Worm (Caenorhabditis elegans): ENCODE results near the gene usp-14.

Gene usp-14

DNA sequence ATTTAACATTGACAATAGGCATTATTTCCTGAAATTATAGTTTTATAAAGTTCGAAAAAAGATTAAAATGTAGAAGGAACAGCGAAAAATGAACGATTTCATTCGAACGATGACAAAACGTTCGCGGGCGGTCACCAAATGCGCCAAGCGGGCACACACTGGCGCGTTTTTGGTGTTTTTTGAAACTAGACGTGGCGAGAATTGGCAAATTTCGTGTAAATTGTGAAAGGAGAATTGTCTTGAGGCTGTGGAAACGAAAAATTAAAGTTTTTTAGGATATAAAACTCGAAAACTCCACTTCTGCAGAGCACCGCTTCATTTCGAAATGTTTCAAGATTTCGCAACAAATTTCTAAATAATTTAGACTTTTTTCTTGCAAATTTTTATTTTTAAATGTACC is at the start of gene usp-14:
usp-14 (minus strand) TSS at position 28 of the 400 bp plus-strand sequence.
- TF ChIP-seq nfya-1 (tag; optimal IDR thresholded peaks at IDR 0.05) (no peak), ceh-31 (tag; optimal IDR thresholded peaks at IDR 0.05) (peak; percentile 25)

DNA sequence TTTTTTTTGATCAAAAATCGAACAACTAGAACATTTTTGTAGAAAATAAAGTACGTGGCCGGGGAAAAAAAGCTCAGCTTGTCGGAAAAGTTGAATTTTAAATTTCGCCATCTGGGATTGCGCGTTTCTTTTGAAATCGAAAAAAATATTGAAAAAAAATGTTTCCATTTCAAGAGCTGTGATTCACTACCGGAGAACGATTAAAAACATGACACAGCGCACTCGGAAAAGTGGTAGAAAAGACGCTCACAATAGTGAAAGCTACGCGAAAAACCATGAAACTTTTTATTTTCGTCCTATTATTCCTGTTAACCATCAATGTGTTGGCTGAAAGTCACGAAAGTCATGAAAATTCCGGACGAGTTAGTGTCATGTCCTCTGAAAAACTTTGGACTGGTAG is 49.2 kb upstream of the usp-14 start, which contains the start of the genes clec-147 and C04H5.7:
clec-147 (minus strand) TSS at position 101 of the 400 bp plus-strand sequence.
C04H5.7 (plus strand) TSS at position 219 of the 400 bp plus-strand sequence.
- TF ChIP-seq madf-2 (tag; optimal IDR thresholded peaks at IDR 0.05), result no peak

ce11 chrII:14534000-14534399 is 45.5 kb upstream of the usp-14 start, which contains the start of gene C04H5.1:
Gene C04H5.1, plus strand, starts transcription at chrII:14534300.
- TF ChIP-seq unc-3 (GFP tag; conservative IDR thresholded peaks at IDR 0.05) (no peak), unc-3 (tag; optimal IDR thresholded peaks at IDR 0.05) (no peak), sox-2 (GFP tag; IDR thresholded peaks at IDR 0.05) (no peak), pat-9 (tag; optimal IDR thresholded peaks at IDR 0.05) (no peak), pqm-1 (tag; optimal IDR thresholded peaks at IDR 0.05) (no peak), nhr-11 (tag; optimal IDR thresholded peaks at IDR 0.05) (no peak), madf-2 (tag; optimal IDR thresholded peaks at IDR 0.05) (no peak), Y22D7AL.16 (tag; optimal IDR thresholded peaks at IDR 0.05) (no peak), ceh-2 (tag; optimal IDR thresholded peaks at IDR 0.05) (no peak), ceh-45 (GFP tag; IDR thresholded peaks at IDR 0.05) (no peak), ceh-14 (tag; optimal IDR thresholded peaks at IDR 0.05) (no peak), fkh-10 (GFP tag; optimal IDR thresholded peaks at IDR 0.05) (no peak), odd-2 (tag; optimal IDR thresholded peaks at IDR 0.05) (no peak), rnt-1 (tag; optimal IDR thresholded peaks at IDR 0.05) (no peak), pros-1 (tag; optimal IDR thresholded peaks at IDR 0.05) (no peak), unc-42 (tag; optimal IDR thresholded peaks at IDR 0.05) (no peak), hlh-15 (tag; optimal IDR thresholded peaks at IDR 0.05) (no peak), syd-9 (tag; optimal IDR thresholded peaks at IDR 0.05) (no peak), pag-3 (tag; optimal IDR thresholded peaks at IDR 0.05; ENCODE audit: borderline replicate concordance) (no peak), nfya-1 (tag; optimal IDR thresholded peaks at IDR 0.05) (no peak)

DNA sequence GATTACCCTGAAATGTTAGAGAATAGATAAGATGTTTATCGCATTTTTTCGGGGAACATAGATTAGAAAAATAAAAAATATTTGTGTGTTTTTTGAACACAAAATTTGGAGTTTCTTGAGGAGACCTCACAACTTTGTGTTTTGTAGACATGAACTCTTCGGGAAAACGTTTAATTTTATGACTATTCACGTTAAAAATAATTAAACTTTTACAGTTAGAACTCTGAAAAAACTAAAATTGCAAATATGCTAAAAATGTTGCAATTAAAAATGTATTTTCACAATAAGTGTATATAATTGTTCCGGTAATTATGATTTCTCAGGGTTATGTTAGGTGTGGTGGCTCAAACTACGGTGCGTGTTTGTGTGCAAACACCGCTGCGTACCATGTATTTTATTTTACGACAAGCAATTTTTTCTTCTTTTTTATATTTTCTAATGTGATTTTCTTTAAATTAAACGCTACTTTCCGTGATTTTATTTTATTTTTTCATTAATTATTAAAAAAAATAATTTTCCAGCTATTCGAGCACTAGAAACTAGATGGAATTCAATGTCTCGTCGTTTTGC is 39.8 kb upstream of the usp-14 start, which contains the start of the genes F57C2.5 and spat-1:
F57C2.5 (minus strand) TSS at position 7 of the 570 bp plus-strand sequence.
spat-1 (plus strand) TSS at position 520 of the 570 bp plus-strand sequence.
- TF ChIP-seq pag-3 (tag; optimal IDR thresholded peaks at IDR 0.05; ENCODE audit: borderline replicate concordance) (peak; percentile 79), lin-11 (tag; optimal IDR thresholded peaks at IDR 0.05) (no peak), tbx-2 (tag; optimal IDR thresholded peaks at IDR 0.05) (peak; percentile 95), ceh-34 (tag; optimal IDR thresholded peaks at IDR 0.05) (peak; percentile 80), ets-4 (tag; optimal IDR thresholded peaks at IDR 0.05) (peak; percentile 97), mec-3 (tag; optimal IDR thresholded peaks at IDR 0.05; ENCODE audit: borderline replicate concordance) (peak; percentile 73), ceh-19 (GFP tag; optimal IDR thresholded peaks at IDR 0.05) (peak; percentile 64), pqm-1 (tag; optimal IDR thresholded peaks at IDR 0.05) (peak; percentile 91), npax-4 (tag; optimal IDR thresholded peaks at IDR 0.05) (peak; percentile 19), lim-6 (tag; optimal IDR thresholded peaks at IDR 0.05) (peak; percentile 93), pha-2 (tag; optimal IDR thresholded peaks at IDR 0.05) (peak; percentile 61), ceh-18 (tag; optimal IDR thresholded peaks at IDR 0.05) (peak; percentile 70), rnt-1 (tag; optimal IDR thresholded peaks at IDR 0.05) (peak; percentile 92), hlh-15 (tag; optimal IDR thresholded peaks at IDR 0.05) (peak; percentile 79), ahr-1 (tag; optimal IDR thresholded peaks at IDR 0.05) (peak; percentile 96), zip-5 (tag; optimal IDR thresholded peaks at IDR 0.05) (peak; percentile 96), K09A11.1 (tag; optimal IDR thresholded peaks at IDR 0.05; ENCODE audit: insufficient read depth) (no peak), T23F11.4 (GFP tag; optimal IDR thresholded peaks at IDR 0.05) (no peak), tbx-7 (tag; optimal IDR thresholded peaks at IDR 0.05) (peak; percentile 94), nhr-11 (tag; optimal IDR thresholded peaks at IDR 0.05) (no peak), sox-2 (GFP tag; IDR thresholded peaks at IDR 0.05) (no peak), dmd-4 (tag; optimal IDR thresholded peaks at IDR 0.05; ENCODE audit: borderline replicate concordance) (peak; percentile 56), hlh-6 (tag; optimal IDR thresholded peaks at IDR 0.05) (peak; percentile 6), eyg-1 (tag; optimal IDR thresholded peaks at IDR 0.05) (peak; percentile 8), fax-1 (tag; optimal IDR thresholded peaks at IDR 0.05) (peak; percentile 94), madf-2 (tag; optimal IDR thresholded peaks at IDR 0.05) (peak; percentile 6), K02D7.2 (tag; optimal IDR thresholded peaks at IDR 0.05) (no peak), unc-86 (tag; optimal IDR thresholded peaks at IDR 0.05) (peak; percentile 81), pha-4 (tag; optimal IDR thresholded peaks at IDR 0.05) (no peak), sdc-2 (tag; optimal IDR thresholded peaks at IDR 0.05) (peak; percentile 21), C08G9.2 (tag; optimal IDR thresholded peaks at IDR 0.05) (peak; percentile 94), gmeb-2 (tag; optimal IDR thresholded peaks at IDR 0.05) (no peak)
